Fruit fly (Drosophila melanogaster) whole organism, embryonic: Measurements from ENCODE around the gene CG44088.

Experiments
- Antp ChIP-seq: fragments of 200-800 bp; sonication (Bioruptor generic); optimal IDR thresholded peaks from 3 replicates; lab custom pipeline; 2016; ENCODE audit warnings: missing biosample characterization, missing genetic modification characterization
- Asciz ChIP-seq: fragments of 200-800 bp; sonication (Bioruptor generic); optimal IDR thresholded peaks from 2 replicates; lab custom pipeline; 2017; ENCODE audit warnings: missing biosample characterization, mild to moderate bottlenecking, missing genetic modification characterization, missing genetic modification reagents
- Bgb ChIP-seq: fragments of 200-800 bp; sonication (Bioruptor generic); IDR thresholded peaks from 2 replicates; pipeline ENCODE4 v1.3.6; 2022; ENCODE audit warnings: missing biosample characterization, missing genetic modification characterization; ENCODE audit not compliant: partially characterized antibody
- Blimp-1 ChIP-seq: fragments of 200-800 bp; sonication (Bioruptor generic); optimal IDR thresholded peaks from 3 replicates; lab custom pipeline; 2018; ENCODE audit warnings: missing biosample characterization, missing genetic modification characterization, mild to moderate bottlenecking, moderate library complexity, missing genetic modification reagents
- CG10147 ChIP-seq: fragments of 200-800 bp; sonication (Bioruptor generic); optimal IDR thresholded peaks from 2 replicates; lab custom pipeline; 2019; ENCODE audit warnings: missing biosample characterization, mild to moderate bottlenecking, missing genetic modification characterization, moderate library complexity
- CG10979 ChIP-seq: fragments of 200-800 bp; sonication (Bioruptor generic); optimal IDR thresholded peaks from 2 replicates; lab custom pipeline; 2018; ENCODE audit warnings: missing biosample characterization, mild to moderate bottlenecking, missing genetic modification characterization, moderate library complexity
- CG11398 ChIP-seq: fragments of 200-800 bp; sonication (Bioruptor generic); optimal IDR thresholded peaks from 2 replicates; lab custom pipeline; 2016; ENCODE audit warnings: missing biosample characterization, missing genetic modification characterization
- CG12071 ChIP-seq: fragments of 200-800 bp; sonication (Bioruptor generic); optimal IDR thresholded peaks from 3 replicates; lab custom pipeline; 2018; ENCODE audit warnings: missing biosample characterization, mild to moderate bottlenecking, missing genetic modification characterization
- CG13775 ChIP-seq: fragments of 200-800 bp; sonication (Bioruptor generic); optimal IDR thresholded peaks from 3 replicates; lab custom pipeline; 2017; ENCODE audit warnings: missing biosample characterization, mild to moderate bottlenecking, missing genetic modification characterization
- CG14710 ChIP-seq: fragments of 200-800 bp; sonication (Bioruptor generic); optimal IDR thresholded peaks from 3 replicates; lab custom pipeline; 2019; ENCODE audit warnings: missing biosample characterization, mild to moderate bottlenecking, missing genetic modification characterization, moderate library complexity
- CG15479 ChIP-seq: fragments of 200-800 bp; sonication (Bioruptor generic); optimal IDR thresholded peaks from 3 replicates; lab custom pipeline; 2019; ENCODE audit warnings: missing biosample characterization, mild to moderate bottlenecking, missing genetic modification characterization, moderate library complexity
- CG17361 ChIP-seq: fragments of 200-800 bp; sonication (Bioruptor generic); IDR thresholded peaks from 3 replicates; pipeline ENCODE4 v1.3.6; 2022; ENCODE audit warnings: missing biosample characterization, missing genetic modification characterization
- CG2199 ChIP-seq: fragments of 200-800 bp; sonication (Bioruptor generic); IDR thresholded peaks from 3 replicates; pipeline ENCODE4 v1.3.6; 2022; ENCODE audit warnings: missing biosample characterization, missing genetic modification characterization
- CG32767 ChIP-seq: fragments of 200-800 bp; sonication (Bioruptor generic); IDR thresholded peaks from 2 replicates; pipeline ENCODE4 v1.3.6; 2022; ENCODE audit warnings: missing biosample characterization, missing genetic modification characterization
- CG33557 ChIP-seq: fragments of 200-800 bp; sonication (Bioruptor generic); optimal IDR thresholded peaks from 2 replicates; lab custom pipeline; 2019; ENCODE audit warnings: missing biosample characterization, mild to moderate bottlenecking, missing genetic modification characterization, moderate library complexity
- CG5245 ChIP-seq: fragments of 200-800 bp; sonication (Bioruptor generic); optimal IDR thresholded peaks from 3 replicates; lab custom pipeline; 2016; ENCODE audit warnings: missing biosample characterization, missing genetic modification characterization
- CrebB ChIP-seq: fragments of 200-800 bp; sonication (Bioruptor generic); optimal IDR thresholded peaks from 3 replicates; lab custom pipeline; 2018; ENCODE audit warnings: missing biosample characterization, mild to moderate bottlenecking, missing genetic modification characterization
- Dref ChIP-seq: fragments of 200-800 bp; sonication (Bioruptor generic); IDR thresholded peaks from 2 replicates; pipeline ENCODE4 v1.3.6; 2022; ENCODE audit warnings: missing biosample characterization, missing genetic modification characterization
- Elba2 ChIP-seq: fragments of 200-800 bp; sonication (Bioruptor generic); optimal IDR thresholded peaks from 3 replicates; lab custom pipeline; 2016; ENCODE audit warnings: missing biosample characterization, missing genetic modification characterization
- Fer1 ChIP-seq: fragments of 200-800 bp; sonication (Bioruptor generic); optimal IDR thresholded peaks from 2 replicates; lab custom pipeline; 2017; ENCODE audit warnings: missing biosample characterization, mild to moderate bottlenecking, missing genetic modification characterization
- Fer3 ChIP-seq: fragments of 200-800 bp; sonication (Bioruptor generic); optimal IDR thresholded peaks from 2 replicates; lab custom pipeline; 2018; ENCODE audit warnings: missing biosample characterization, mild to moderate bottlenecking, missing genetic modification characterization, moderate library complexity
- Gug ChIP-seq: fragments of 200-800 bp; sonication (Bioruptor generic); IDR thresholded peaks from 4 replicates; pipeline ENCODE4 v1.3.6; 2022; ENCODE audit warnings: missing biosample characterization, missing genetic modification characterization
- Hsf ChIP-seq: fragments of 200-800 bp; sonication (Bioruptor generic); optimal IDR thresholded peaks from 3 replicates; lab custom pipeline; 2016; ENCODE audit warnings: missing biosample characterization, missing genetic modification characterization
- MESR4 ChIP-seq: fragments of 200-800 bp; sonication (Bioruptor generic); optimal IDR thresholded peaks from 2 replicates; lab custom pipeline; 2018; ENCODE audit warnings: missing biosample characterization, mild to moderate bottlenecking, missing genetic modification characterization, moderate library complexity
- Meics ChIP-seq: fragments of 200-800 bp; sonication (Bioruptor generic); optimal IDR thresholded peaks from 2 replicates; lab custom pipeline; 2017; ENCODE audit warnings: missing biosample characterization, mild to moderate bottlenecking, missing genetic modification characterization
- NFAT ChIP-seq: fragments of 200-800 bp; sonication (Bioruptor generic); IDR thresholded peaks from 2 replicates; pipeline ENCODE4 v1.3.6; 2022; ENCODE audit warnings: missing biosample characterization, missing genetic modification characterization
- Nf-YA ChIP-seq: fragments of 200-800 bp; sonication (Bioruptor generic); IDR thresholded peaks from 2 replicates; pipeline ENCODE4 v1.3.6; 2022; ENCODE audit warnings: missing biosample characterization, missing genetic modification characterization
- Stat92E ChIP-seq, 3 experiments: fragments of >200 bp in 2 of 3; fragments of 200-800 bp in 1 of 3; sonication (Bioruptor generic) in 1 of 3; optimal IDR thresholded peaks; 2 replicates each; lab custom pipeline; 2017 to 2019; ENCODE audit warnings: missing biosample characterization in 3 of 3, missing genetic modification characterization in 3 of 3, mild to moderate bottlenecking in 1 of 3, moderate library complexity in 1 of 3
- Usf ChIP-seq: fragments of 200-800 bp; sonication (Bioruptor generic); optimal IDR thresholded peaks from 2 replicates; lab custom pipeline; 2017; ENCODE audit warnings: missing genotype, missing biosample characterization, missing genetic modification characterization
- YL-1 ChIP-seq: fragments of 200-800 bp; sonication (Bioruptor generic); optimal IDR thresholded peaks from 3 replicates; lab custom pipeline; 2017; ENCODE audit warnings: missing biosample characterization, mild to moderate bottlenecking, missing genetic modification characterization
- cas ChIP-seq: fragments of 200-800 bp; sonication (Bioruptor generic); IDR thresholded peaks from 2 replicates; pipeline ENCODE4 v1.3.6; 2022; ENCODE audit warnings: missing biosample characterization, missing genetic modification characterization
- chinmo ChIP-seq: fragments of 200-800 bp; sonication (Bioruptor generic); IDR thresholded peaks from 4 replicates; pipeline ENCODE4 v1.3.6; 2022; ENCODE audit warnings: missing biosample characterization, missing genetic modification characterization; ENCODE audit not compliant: partially characterized antibody
- ci ChIP-seq: fragments of 200-800 bp; sonication (Bioruptor generic); IDR thresholded peaks from 3 replicates; pipeline ENCODE4 v1.3.6; 2022; ENCODE audit warnings: missing biosample characterization, missing genetic modification characterization
- crol ChIP-seq: fragments of 200-800 bp; sonication (Bioruptor generic); IDR thresholded peaks from 2 replicates; pipeline ENCODE4 v1.3.6; 2022; ENCODE audit warnings: missing biosample characterization, missing genetic modification characterization
- gem ChIP-seq: fragments of 200-800 bp; sonication (Bioruptor generic); optimal IDR thresholded peaks from 2 replicates; lab custom pipeline; 2019; ENCODE audit warnings: missing biosample characterization, mild to moderate bottlenecking, missing genetic modification characterization, moderate library complexity
- gro ChIP-seq: fragments of 200-800 bp; sonication (Bioruptor generic); optimal IDR thresholded peaks from 2 replicates; lab custom pipeline; 2016; ENCODE audit warnings: missing biosample characterization, missing genetic modification characterization
- ind ChIP-seq: fragments of 200-800 bp; sonication (Bioruptor generic); optimal IDR thresholded peaks from 3 replicates; lab custom pipeline; 2016; ENCODE audit warnings: missing biosample characterization, missing genetic modification characterization
- lab ChIP-seq: fragments of 200-800 bp; sonication (Bioruptor generic); optimal IDR thresholded peaks from 3 replicates; lab custom pipeline; 2017; ENCODE audit warnings: missing biosample characterization, missing genetic modification characterization, mild to moderate bottlenecking, moderate library complexity, missing genetic modification reagents
- luna ChIP-seq: fragments of 200-800 bp; sonication (Bioruptor generic); optimal IDR thresholded peaks from 2 replicates; lab custom pipeline; 2016; ENCODE audit warnings: missing biosample characterization, missing genetic modification characterization
- nmo ChIP-seq: fragments of 200-800 bp; sonication (Bioruptor generic); optimal IDR thresholded peaks from 2 replicates; lab custom pipeline; 2018; ENCODE audit warnings: missing biosample characterization, mild to moderate bottlenecking, missing genetic modification characterization, moderate library complexity
- odd ChIP-seq: fragments of 200-800 bp; sonication (Bioruptor generic); optimal IDR thresholded peaks from 2 replicates; lab custom pipeline; 2017; ENCODE audit warnings: missing biosample characterization, mild to moderate bottlenecking, missing genetic modification characterization
- onecut ChIP-seq: fragments of 200-800 bp; sonication (Bioruptor generic); IDR thresholded peaks from 2 replicates; pipeline ENCODE4 v1.3.6; 2022; ENCODE audit warnings: missing biosample characterization, missing genetic modification characterization
- sd ChIP-seq: fragments of 200-800 bp; sonication (Bioruptor generic); optimal IDR thresholded peaks from 3 replicates; lab custom pipeline; 2018; ENCODE audit warnings: missing biosample characterization, mild to moderate bottlenecking, missing genetic modification characterization, moderate library complexity
- sna ChIP-seq: fragments of 200-800 bp; sonication (Bioruptor generic); IDR thresholded peaks from 2 replicates; pipeline ENCODE4 v1.3.6; 2022; ENCODE audit warnings: missing biosample characterization, missing genetic modification characterization; ENCODE audit not compliant: partially characterized antibody
- tap ChIP-seq: fragments of 200-800 bp; optimal IDR thresholded peaks from 3 replicates; lab custom pipeline; 2019; ENCODE audit warnings: missing biosample characterization, mild to moderate bottlenecking, missing genetic modification characterization, moderate library complexity
- z ChIP-seq: fragments of 200-800 bp; sonication (Bioruptor generic); IDR thresholded peaks from 3 replicates; pipeline ENCODE4 v1.3.6; 2022; ENCODE audit warnings: missing biosample characterization, missing genetic modification characterization

The CG44088 gene

DNA sequence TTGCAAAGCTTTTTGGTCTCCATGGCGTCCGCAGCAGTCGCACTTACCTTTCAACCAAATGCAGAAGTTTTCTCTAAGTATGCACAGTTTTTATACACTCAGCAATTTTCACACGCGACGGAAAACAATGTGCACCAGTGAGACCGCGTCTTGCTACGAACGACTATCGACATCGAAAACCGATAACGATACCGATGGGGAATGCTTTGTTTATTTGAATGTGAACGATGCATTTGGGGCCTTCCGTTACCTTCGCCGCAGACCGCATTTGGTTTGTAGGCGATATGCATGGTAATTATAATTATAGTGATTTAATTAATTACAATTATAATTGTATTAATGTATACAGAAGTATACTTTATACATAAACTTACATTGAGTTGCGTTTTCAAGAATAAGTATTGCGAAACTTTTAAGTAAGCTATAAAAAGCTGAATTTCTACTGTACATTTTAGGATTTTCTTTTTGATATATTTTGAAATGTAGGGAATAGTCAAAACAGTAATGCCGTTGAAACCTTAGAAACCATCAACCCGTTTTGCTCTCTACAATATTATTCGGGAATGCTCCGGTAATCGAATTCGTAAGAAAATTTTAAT, 37.2 kb upstream of the CG44088 start, which contains the start of the genes Hus1-like and ctrip (continued):
- TF ChIP-seq Elba2 (GFP tag; lab: Kevin White, UChicago) (peak; percentile 74), odd (GFP tag; lab: Kevin White, UChicago) (no peak), Bgb (GFP tag; lab: Robert Waterston, UW) (peak; percentile 56), CG12071 (GFP tag; lab: Kevin White, UChicago) (peak; percentile 16), CG10979 (tag; lab: Kevin White, UChicago) (peak; percentile 1), NFAT (0 out of 2 replicates have a peak, but pooled peaks have one; percentile 28), CG33557 (GFP tag; lab: Kevin White, UChicago) (peak; percentile 21), MESR4 (GFP tag; lab: Kevin White, UChicago) (peak; percentile 97), onecut (no peak), nmo (GFP tag; lab: Kevin White, UChicago) (peak; percentile 33), sd (tag; lab: Kevin White, UChicago) (peak; percentile 38), luna (no peak), CG13775 (GFP tag; lab: Kevin White, UChicago) (peak; percentile 15), Meics (GFP tag; lab: Kevin White, UChicago) (peak; percentile 22)

- TF ChIP-seq z (peak; percentile 93), tap (no peak), Blimp-1 (GFP tag; lab: Kevin White, UChicago) (peak; percentile 92), ci (GFP tag; lab: Robert Waterston, UW) (peak; percentile 15; the same call in 1 of the 3 replicates), CG2199 (GFP tag; lab: Robert Waterston, UW) (0 out of 3 replicates have a peak, but pooled peaks have one; percentile 19), chinmo (GFP tag; lab: Robert Waterston, UW) (0 out of 4 replicates have a peak, but pooled peaks have one; percentile 9), CG10147 (GFP tag; lab: Kevin White, UChicago) (no peak), Asciz (no peak), gem (tag; lab: Kevin White, UChicago) (no peak), Gug (no peak), Usf (GFP tag; lab: Kevin White, UChicago) (no peak), CG5245 (no peak), YL-1 (GFP tag; lab: Kevin White, UChicago) (peak; percentile 72), CG11398 (GFP tag; lab: Kevin White, UChicago) (no peak), CG32767 (GFP tag; lab: Robert Waterston, UW) (peak; percentile 38; the same call in 1 of the 2 replicates), Nf-YA (GFP tag; lab: Robert Waterston, UW) (no peak), CG14710 (tag; lab: Kevin White, UChicago) (no peak), lab (GFP tag; lab: Kevin White, UChicago) (no peak), cas (no peak), sna (GFP tag; lab: Robert Waterston, UW) (peak; percentile 29; the same call in 1 of the 2 replicates), ind (GFP tag; lab: Kevin White, UChicago) (no peak), Stat92E (GFP tag; optimal IDR thresholded peaks at IDR 0.05; lab: Kevin White, UChicago) (peak in 1 of 3 experiments; percentile 72), Fer3 (tag; lab: Kevin White, UChicago) (no peak), Hsf (GFP tag; lab: Kevin White, UChicago) (no peak), onecut (peak; percentile 86), Antp (GFP tag; lab: Kevin White, UChicago) (no peak), CG17361 (GFP tag; lab: Robert Waterston, UW) (no peak), Dref (GFP tag; lab: Robert Waterston, UW) (no peak), CrebB (no peak), CG15479 (GFP tag; lab: Kevin White, UChicago) (no peak), Fer1 (GFP tag; lab: Kevin White, UChicago) (no peak), crol (peak; percentile 49; the same call in 1 of the 2 replicates), gro (GFP tag; lab: Kevin White, UChicago) (no peak)
Observed at dm6 chr3R:4811124-4811935, 36.5 kb upstream of the CG44088 start, which contains the start of gene Gmppb. Gene Gmppb (plus strand): TSS chr3R:4811444.
